Worm (Caenorhabditis elegans) whole organism, L4/young adult: Measurements from ENCODE around the gene rpl-12.

ENCODE experiments used
- W03F9.2 ChIP-seq: fragments of 150-350 bp; optimal IDR thresholded peaks from 2 replicates; lab custom pipeline; 2014; ENCODE audit warnings: missing biosample characterization, missing genetic modification characterization
- dao-5 ChIP-seq: sonication (generic microtip); optimal IDR thresholded peaks from 2 replicates; lab custom pipeline; 2016; ENCODE audit warnings: missing genotype, missing genetic modification characterization, moderate library complexity, missing compliant biosample characterization
- him-1 ChIP-seq: sonication (generic microtip); optimal IDR thresholded peaks from 2 replicates; lab custom pipeline; 2016; ENCODE audit warnings: missing genotype, missing genetic modification reagents, missing genetic modification characterization, missing compliant biosample characterization

DNA sequence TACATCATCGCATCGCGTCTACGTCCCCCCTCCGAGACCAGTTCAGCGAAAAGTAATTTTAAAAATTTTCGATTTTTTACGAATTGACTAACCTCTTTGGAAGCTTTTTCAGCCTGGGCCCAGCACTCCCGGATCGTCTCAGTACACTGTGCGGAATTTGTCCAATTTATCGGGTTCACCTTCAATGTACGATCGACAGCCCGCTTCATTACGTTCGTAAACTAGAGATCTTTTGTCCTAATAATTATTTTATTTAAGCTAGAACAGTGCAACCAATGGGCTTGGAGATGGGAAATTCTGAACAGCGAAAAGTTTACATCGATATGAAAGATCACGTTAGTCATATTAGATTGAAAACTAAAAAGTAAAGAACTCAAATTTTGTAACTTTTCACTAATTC, 889 bp upstream of the rpl-12 start:
- no peak for TF ChIP-seq dao-5 (tag; lab: Kevin White, UChicago)
- no peak for TF ChIP-seq W03F9.2
- TF ChIP-seq him-1: no peak
